Worm (Caenorhabditis elegans): Measurements from ENCODE around the gene cest-34.
A peak's percentile ranks its signal among the peaks of the same experiment; 100 is the strongest.

The cest-34 gene

ce11 chrV:6718232-6718631, 41.6 kb downstream of the cest-34 start, which contains the start of gene srg-30:
srg-30 (minus strand) TSS chrV:6718332.
- TF ChIP-seq madf-2 (tag; optimal IDR thresholded peaks at IDR 0.05) (no peak), nhr-11 (tag; optimal IDR thresholded peaks at IDR 0.05) (no peak), unc-42 (tag; optimal IDR thresholded peaks at IDR 0.05) (no peak), tbx-2 (tag; optimal IDR thresholded peaks at IDR 0.05) (no peak), K09A11.1 (tag; optimal IDR thresholded peaks at IDR 0.05; ENCODE audit: insufficient read depth) (no peak), odd-2 (tag; optimal IDR thresholded peaks at IDR 0.05) (no peak), elt-4 (tag; optimal IDR thresholded peaks at IDR 0.05) (no peak), ceh-18 (tag; optimal IDR thresholded peaks at IDR 0.05) (no peak), nfya-1 (tag; optimal IDR thresholded peaks at IDR 0.05) (no peak), unc-3 (GFP tag; conservative IDR thresholded peaks at IDR 0.05) (no peak), unc-3 (tag; optimal IDR thresholded peaks at IDR 0.05) (no peak), ets-4 (tag; optimal IDR thresholded peaks at IDR 0.05) (no peak), ceh-45 (GFP tag; IDR thresholded peaks at IDR 0.05) (no peak), hlh-15 (tag; optimal IDR thresholded peaks at IDR 0.05) (no peak), ztf-16 (tag; optimal IDR thresholded peaks at IDR 0.05) (no peak), ceh-48 (tag; optimal IDR thresholded peaks at IDR 0.05) (no peak), pag-3 (tag; optimal IDR thresholded peaks at IDR 0.05; ENCODE audit: borderline replicate concordance) (no peak)

- no peak for TF ChIP-seq K09A11.1 (tag; optimal IDR thresholded peaks at IDR 0.05; ENCODE audit: insufficient read depth)
- TF ChIP-seq fkh-6 (tag; optimal IDR thresholded peaks at IDR 0.05) = no peak
- TF ChIP-seq ceh-19 (GFP tag; optimal IDR thresholded peaks at IDR 0.05) = no peak
- TF ChIP-seq lin-11 (tag; optimal IDR thresholded peaks at IDR 0.05) = no peak
- no peak for TF ChIP-seq dmd-4 (tag; optimal IDR thresholded peaks at IDR 0.05; ENCODE audit: borderline replicate concordance)
- no peak for TF ChIP-seq ref-2 (tag; optimal IDR thresholded peaks at IDR 0.05)
- TF ChIP-seq T23F11.4 (GFP tag; optimal IDR thresholded peaks at IDR 0.05) = no peak
- no peak for TF ChIP-seq ceh-18 (tag; optimal IDR thresholded peaks at IDR 0.05)
- no peak for TF ChIP-seq C38D4.7 (GFP tag; optimal IDR thresholded peaks at IDR 0.05)
- no peak for TF ChIP-seq pat-9 (tag; optimal IDR thresholded peaks at IDR 0.05)
- TF ChIP-seq ceh-22 (tag; optimal IDR thresholded peaks at IDR 0.05) = no peak
- TF ChIP-seq che-1 (tag; optimal IDR thresholded peaks at IDR 0.05) = no peak
- no peak for TF ChIP-seq sox-2 (GFP tag; IDR thresholded peaks at IDR 0.05)
- TF ChIP-seq sox-4 (tag; optimal IDR thresholded peaks at IDR 0.05) = no peak
Observed at ce11 chrV:6722378-6722777, 45.8 kb downstream of the cest-34 start, which contains the start of gene ZC487.2. ZC487.2 (minus strand) TSS chrV:6722478.

ce11 chrV:6726279-6726678, 49.7 kb downstream of the cest-34 start:
- peak; percentile 93 for TF ChIP-seq unc-42 (tag; optimal IDR thresholded peaks at IDR 0.05)
- TF ChIP-seq ceh-31 (tag; optimal IDR thresholded peaks at IDR 0.05) = peak; percentile 33
- no peak for TF ChIP-seq nhr-11 (tag; optimal IDR thresholded peaks at IDR 0.05)
- TF ChIP-seq madf-2 (tag; optimal IDR thresholded peaks at IDR 0.05) = no peak
- TF ChIP-seq ceh-48 (tag; optimal IDR thresholded peaks at IDR 0.05) = no peak

ce11 chrV:6727222-6727621, 50.6 kb downstream of the cest-34 start, which contains the start of gene ZC487.1:
ZC487.1 (plus strand) TSS chrV:6727522.
- no peak for TF ChIP-seq ama-1 (optimal IDR thresholded peaks at IDR 0.05)
- TF ChIP-seq pag-3 (tag; optimal IDR thresholded peaks at IDR 0.05; ENCODE audit: borderline replicate concordance) = no peak
- TF ChIP-seq syd-9 (tag; optimal IDR thresholded peaks at IDR 0.05) = no peak
- no peak for TF ChIP-seq fkh-6 (tag; optimal IDR thresholded peaks at IDR 0.05)
- TF ChIP-seq odd-2 (tag; optimal IDR thresholded peaks at IDR 0.05) = no peak

All from whole organism, late embryonic.